Fruit fly (Drosophila melanogaster) whole organism, prepupa: ENCODE results near the gene mahe.
A peak's percentile ranks its signal among the peaks of the same experiment; 100 is the strongest.

ENCODE experiments used
- CG11294 ChIP-seq: fragments of 200-800 bp; sonication (Bioruptor generic); IDR thresholded peaks from 2 replicates; pipeline ENCODE4 v1.3.6; 2022; ENCODE audit warnings: missing biosample characterization, missing genetic modification characterization
- CG15336 ChIP-seq: fragments of 200-800 bp; sonication (Bioruptor generic); IDR thresholded peaks from 2 replicates; pipeline ENCODE4 v1.3.6; 2022; ENCODE audit warnings: missing biosample characterization, missing genetic modification characterization
- CG6792 ChIP-seq: fragments of 200-800 bp; sonication (Bioruptor generic); optimal IDR thresholded peaks from 3 replicates; lab custom pipeline; 2016; ENCODE audit warnings: missing biosample characterization, missing genetic modification characterization
- CG6854 ChIP-seq: fragments of 200-800 bp; sonication (Bioruptor generic); optimal IDR thresholded peaks from 2 replicates; lab custom pipeline; 2017; ENCODE audit warnings: missing biosample characterization, mild to moderate bottlenecking, missing genetic modification characterization
- CG7368 ChIP-seq: fragments of 200-800 bp; sonication (Bioruptor generic); optimal IDR thresholded peaks from 3 replicates; lab custom pipeline; 2016; ENCODE audit warnings: missing biosample characterization, missing genetic modification characterization
- CG8319 ChIP-seq: fragments of 200-800 bp; sonication (Bioruptor generic); optimal IDR thresholded peaks from 3 replicates; lab custom pipeline; 2016; ENCODE audit warnings: missing biosample characterization, missing genetic modification characterization
- CG8632 ChIP-seq: fragments of 200-800 bp; sonication (Bioruptor generic); optimal IDR thresholded peaks from 3 replicates; lab custom pipeline; 2016; ENCODE audit warnings: missing biosample characterization, missing genetic modification characterization
- CG9139 ChIP-seq: fragments of 200-800 bp; sonication (Bioruptor generic); optimal IDR thresholded peaks from 3 replicates; lab custom pipeline; 2017; ENCODE audit warnings: missing biosample characterization, mild to moderate bottlenecking, missing genetic modification characterization
- Eip78C ChIP-seq: fragments of 200-800 bp; sonication (Bioruptor generic); peaks from one replicate; lab custom pipeline; 2016; ENCODE audit warnings: missing biosample characterization, missing genetic modification characterization
- OdsH ChIP-seq: fragments of 200-800 bp; sonication (Bioruptor generic); optimal IDR thresholded peaks from 3 replicates; lab custom pipeline; 2016; ENCODE audit warnings: missing biosample characterization, missing genetic modification characterization
- Smox ChIP-seq: fragments of 200-800 bp; sonication (Bioruptor generic); optimal IDR thresholded peaks from 3 replicates; lab custom pipeline; 2016; ENCODE audit warnings: missing biosample characterization, missing genetic modification characterization
- Sox102F ChIP-seq: fragments of 200-800 bp; sonication (Bioruptor generic); optimal IDR thresholded peaks from 2 replicates; lab custom pipeline; 2016; ENCODE audit warnings: missing biosample characterization, mild to moderate bottlenecking, missing genetic modification characterization
- salr ChIP-seq, 2 experiments: fragments of 200-800 bp; sonication (Bioruptor generic); optimal IDR thresholded peaks; 3 replicates each; lab custom pipeline; 2016 to 2018; ENCODE audit warnings: missing biosample characterization in 2 of 2, missing genetic modification characterization in 2 of 2, mild to moderate bottlenecking in 1 of 2

dm6 chrX:7970396-7970795, 39.2 kb upstream of the mahe start:
- peak; percentile 72 for TF ChIP-seq CG6792 (GFP tag; lab: Kevin White, UChicago)
- TF ChIP-seq Smox (GFP tag; lab: Kevin White, UChicago): peak; percentile 82
- TF ChIP-seq CG6854: peak; percentile 16
- TF ChIP-seq Eip78C: peak; percentile 98
- peak; percentile 80 for TF ChIP-seq CG8632 (GFP tag; lab: Kevin White, UChicago)
- peak; percentile 79 for TF ChIP-seq CG15336 (GFP tag; lab: Robert Waterston, UW)
- TF ChIP-seq CG11294 (GFP tag; lab: Robert Waterston, UW): peak; percentile 28; the same call in 1 of the 2 replicates
- TF ChIP-seq OdsH (GFP tag; lab: Kevin White, UChicago): peak; percentile 88
- peak; percentile 84 for TF ChIP-seq Sox102F (GFP tag; lab: Kevin White, UChicago)
- TF ChIP-seq salr (GFP tag; optimal IDR thresholded peaks at IDR 0.05; lab: Kevin White, UChicago): peak; percentile 78 to 80
- TF ChIP-seq CG9139: peak; percentile 63
- peak; percentile 76 for TF ChIP-seq CG7368 (GFP tag; lab: Kevin White, UChicago)
- TF ChIP-seq CG8319: peak; percentile 62
